Worm (Caenorhabditis elegans): ENCODE results near the gene srd-45.

srd-45 gene

DNA sequence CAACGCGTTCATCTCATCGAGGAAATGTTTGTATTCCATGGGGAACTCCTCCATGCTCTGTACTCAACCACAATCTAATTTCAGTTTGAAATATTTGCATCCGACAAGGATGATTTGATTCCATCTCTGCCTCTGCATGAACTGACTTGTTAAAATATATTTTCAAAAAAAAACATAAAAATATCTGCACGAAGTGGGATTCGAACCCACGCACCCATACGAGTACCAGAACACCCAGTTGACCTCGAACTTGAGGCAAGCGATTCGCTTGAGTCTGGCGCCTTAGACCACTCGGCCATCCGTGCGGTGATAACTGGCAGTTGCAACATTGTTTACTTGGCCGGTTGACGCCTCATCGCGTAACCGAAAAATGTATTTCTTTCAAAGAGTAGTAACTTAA is 19.0 kb downstream of the srd-45 start (continued):
- TF ChIP-seq php-3 (GFP tag; IDR thresholded peaks at IDR 0.05) (no peak; the same call in 1 of the 2 replicates), madf-5 (GFP tag; IDR thresholded peaks at IDR 0.05) (no peak), daf-12 (tag; optimal IDR thresholded peaks at IDR 0.05) (no peak), nhr-48 (tag; optimal IDR thresholded peaks at IDR 0.05) (no peak), lim-7 (GFP tag; IDR thresholded peaks at IDR 0.05) (peak; percentile 85), zfp-2 (tag; optimal IDR thresholded peaks at IDR 0.05) (no peak)

DNA sequence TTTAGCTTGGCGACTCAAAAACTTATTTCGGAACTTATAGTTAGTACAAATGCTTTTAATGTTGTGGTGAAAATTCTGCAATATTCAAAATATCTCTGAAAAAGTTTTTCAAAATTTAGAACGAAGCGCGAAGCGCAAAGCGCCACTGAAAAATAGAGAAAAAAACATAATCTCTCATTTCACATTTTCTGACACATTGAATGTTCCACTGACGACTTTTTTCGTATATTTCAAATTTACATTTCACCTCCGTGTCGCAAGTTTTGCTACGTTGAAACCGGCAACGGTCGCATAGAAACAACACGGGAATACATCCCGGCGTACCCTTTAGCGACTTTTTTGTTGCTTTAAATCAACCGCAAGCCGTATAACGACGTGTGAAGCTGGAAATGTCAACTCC is 19.6 kb downstream of the srd-45 start, which contains the start of gene F42F12.14:
F42F12.14 (plus strand) TSS at position 301 of the 400 bp plus-strand sequence.
- TF ChIP-seq unc-62 (GFP tag; optimal IDR thresholded peaks at IDR 0.05 in 1 of 2): peak in 1 of 2 experiments; percentile 74
- no peak for TF ChIP-seq unc-62 (tag; optimal IDR thresholded peaks at IDR 0.05)
- TF ChIP-seq nhr-76 (tag; optimal IDR thresholded peaks at IDR 0.05): no peak

DNA sequence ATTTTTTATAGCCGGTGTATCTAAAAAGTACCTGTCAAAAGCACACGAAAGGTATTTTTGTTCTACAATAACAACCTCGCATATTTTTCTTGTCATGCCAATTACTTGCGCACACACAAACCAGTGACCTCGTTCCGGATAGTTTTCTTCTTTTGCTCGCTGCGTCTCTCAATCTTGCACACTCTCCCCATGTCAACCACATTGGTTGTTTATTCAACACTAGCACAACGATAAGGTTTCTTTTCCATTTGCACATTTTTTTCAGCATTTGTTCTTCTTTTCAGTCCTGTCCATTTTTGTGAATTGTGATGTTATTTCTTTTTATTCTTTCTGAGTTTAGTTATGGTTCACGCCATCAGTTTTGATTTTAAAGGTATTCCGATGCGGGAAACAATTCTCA is 21.4 kb downstream of the srd-45 start, which contains the start of gene F42F12.3:
F42F12.3 (plus strand) TSS at position 372 of the 400 bp plus-strand sequence.
- peak; percentile 21 for TF ChIP-seq nhr-28 (tag; optimal IDR thresholded peaks at IDR 0.05)
- TF ChIP-seq tra-1 (GFP tag; IDR thresholded peaks at IDR 0.05): no peak
- no peak for TF ChIP-seq ceh-28 (tag; optimal IDR thresholded peaks at IDR 0.05)
- no peak for TF ChIP-seq F26F4.8 (GFP tag; conservative IDR thresholded peaks at IDR 0.05)
- TF ChIP-seq mdt-29 (GFP tag; IDR thresholded peaks at IDR 0.05): no peak
- TF ChIP-seq ceh-20 (GFP tag; IDR thresholded peaks at IDR 0.05): no peak
- no peak for TF ChIP-seq nhr-41 (GFP tag; IDR thresholded peaks at IDR 0.05)
- no peak for TF ChIP-seq D1046.2 (GFP tag; IDR thresholded peaks at IDR 0.05)
- peak; percentile 30 for TF ChIP-seq hlh-11 (tag; optimal IDR thresholded peaks at IDR 0.05)
- TF ChIP-seq daf-16 (GFP tag; optimal IDR thresholded peaks at IDR 0.05): no peak
- TF ChIP-seq daf-16 (tag; optimal IDR thresholded peaks at IDR 0.05): peak; percentile 87
- peak; percentile 20; the same call in 1 of the 2 replicates for TF ChIP-seq dmd-6 (GFP tag; IDR thresholded peaks at IDR 0.05)
- no peak for TF ChIP-seq attf-4 (tag; optimal IDR thresholded peaks at IDR 0.05)
- TF ChIP-seq ZK337.2 (GFP tag; IDR thresholded peaks at IDR 0.05): no peak
- peak; percentile 10 for TF ChIP-seq hlh-30 (tag; optimal IDR thresholded peaks at IDR 0.05; ENCODE audit: insufficient read depth)

DNA sequence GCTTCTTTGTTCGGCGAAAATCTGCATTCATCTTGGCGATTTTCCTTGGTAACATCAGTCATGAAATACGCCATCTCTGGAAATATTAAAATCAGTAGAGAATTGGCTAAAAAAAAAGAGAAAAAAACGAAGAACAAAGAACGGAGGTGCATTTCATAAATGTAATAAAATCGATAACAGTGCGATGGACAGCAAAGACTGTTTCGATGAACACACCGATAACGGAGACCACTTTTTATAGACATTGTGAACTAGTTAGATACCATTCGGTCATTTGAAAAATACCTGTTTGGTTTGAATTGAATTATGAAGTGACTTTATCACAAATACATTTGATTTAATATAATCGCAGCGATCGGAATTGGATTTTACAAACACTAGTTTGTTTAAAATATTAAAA is 24.1 kb downstream of the srd-45 start, which contains the start of gene F42F12.4:
F42F12.4 (minus strand) TSS at position 76 of the 400 bp plus-strand sequence.
- TF ChIP-seq rbr-2 (tag; optimal IDR thresholded peaks at IDR 0.05) (no peak), ceh-82 (tag; optimal IDR thresholded peaks at IDR 0.05) (no peak), ctbp-1 (GFP tag; IDR thresholded peaks at IDR 0.05) (no peak), nhr-77 (tag; optimal IDR thresholded peaks at IDR 0.05) (no peak), nhr-28 (tag; optimal IDR thresholded peaks at IDR 0.05) (peak; percentile 51), daf-8 (GFP tag; IDR thresholded peaks at IDR 0.05) (no peak), dmd-6 (GFP tag; IDR thresholded peaks at IDR 0.05) (no peak), daf-12 (tag; optimal IDR thresholded peaks at IDR 0.05) (no peak), pha-4 (GFP tag; IDR thresholded peaks at IDR 0.05) (no peak), pha-4 (tag; optimal IDR thresholded peaks at IDR 0.05) (no peak), nhr-42 (GFP tag; IDR thresholded peaks at IDR 0.05) (no peak), unc-62 (GFP tag; optimal IDR thresholded peaks at IDR 0.05 in 1 of 2) (peak in 1 of 2 experiments; percentile 12), unc-62 (tag; optimal IDR thresholded peaks at IDR 0.05) (no peak), daf-16 (GFP tag; optimal IDR thresholded peaks at IDR 0.05) (no peak), daf-16 (tag; optimal IDR thresholded peaks at IDR 0.05) (peak; percentile 22), dmd-8 (GFP tag; IDR thresholded peaks at IDR 0.05) (no peak), attf-4 (tag; optimal IDR thresholded peaks at IDR 0.05) (no peak), lim-7 (GFP tag; IDR thresholded peaks at IDR 0.05) (no peak), arid-1 (GFP tag; conservative IDR thresholded peaks at IDR 0.05) (no peak), hlh-11 (tag; optimal IDR thresholded peaks at IDR 0.05) (peak; percentile 0), dve-1 (tag; optimal IDR thresholded peaks at IDR 0.05; ENCODE audit: insufficient read depth) (peak; percentile 26), pqm-1 (tag; optimal IDR thresholded peaks at IDR 0.05) (peak; percentile 46), php-3 (GFP tag; IDR thresholded peaks at IDR 0.05) (peak; percentile 15; the same call in 1 of the 2 replicates), ceh-28 (tag; optimal IDR thresholded peaks at IDR 0.05) (peak; percentile 7)

All from whole organism, L4 larva.